Fruit fly (Drosophila melanogaster): ENCODE results near the gene unc-13-4A.

- no peak for TF ChIP-seq CG9215 (GFP tag; IDR thresholded peaks at IDR 0.05)
- TF ChIP-seq CG4360 (GFP tag; IDR thresholded peaks at IDR 0.05): no peak
- TF ChIP-seq Gug (GFP tag; IDR thresholded peaks at IDR 0.05): no peak
- no peak for TF ChIP-seq cg (GFP tag; optimal IDR thresholded peaks at IDR 0.05)
- peak; percentile 19 for TF ChIP-seq scrt (GFP tag; optimal IDR thresholded peaks at IDR 0.05)
- TF ChIP-seq zf30C (GFP tag; optimal IDR thresholded peaks at IDR 0.05): peak; percentile 38
- TF ChIP-seq tap (tag; optimal IDR thresholded peaks at IDR 0.05): no peak
Observed at dm6 chr3L:7249167-7249566, 63.5 kb downstream of the unc-13-4A start, which contains the start of gene Cdc27.
